Fruit fly (Drosophila melanogaster): ENCODE measurements around the gene mTerf5.

The mTerf5 gene

DNA sequence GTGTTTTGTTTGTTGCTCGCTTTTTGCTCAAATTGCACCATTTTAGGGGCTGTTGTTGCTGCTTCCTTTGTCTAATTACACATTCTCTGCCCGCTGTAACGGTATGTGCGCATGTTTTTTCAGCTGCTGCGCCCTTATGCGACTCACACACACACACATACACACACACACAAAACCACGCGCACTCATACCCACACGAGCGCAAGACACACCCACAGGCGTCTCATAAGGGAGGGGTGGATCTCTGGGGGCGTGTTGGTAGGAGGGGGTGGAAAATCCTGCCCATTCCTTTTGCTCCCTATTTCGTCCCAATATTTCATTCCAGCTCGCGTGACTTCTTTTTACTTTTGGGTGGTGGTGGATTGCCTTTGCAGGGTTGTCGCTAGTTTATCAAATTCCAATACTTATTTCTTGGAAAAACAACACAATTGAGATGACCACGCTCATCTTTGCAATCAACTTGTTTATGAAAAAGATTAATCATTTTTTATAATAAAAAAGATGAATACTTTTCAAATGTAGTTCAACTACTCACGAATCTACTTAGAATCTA lies 21.6 kb upstream of the mTerf5 start (continued):
- TF ChIP-seq Mes4 (GFP tag; optimal IDR thresholded peaks at IDR 0.05) (no peak), ci (GFP tag; IDR thresholded peaks at IDR 0.05) (0 out of 3 replicates have a peak, but pooled peaks have one; percentile 32), ttk (GFP tag; IDR thresholded peaks at IDR 0.05) (0 out of 2 replicates have a peak, but pooled peaks have one; percentile 17), ewg (GFP tag; optimal IDR thresholded peaks at IDR 0.05) (peak; percentile 53), CG30431 (GFP tag; optimal IDR thresholded peaks at IDR 0.05) (no peak)

DNA sequence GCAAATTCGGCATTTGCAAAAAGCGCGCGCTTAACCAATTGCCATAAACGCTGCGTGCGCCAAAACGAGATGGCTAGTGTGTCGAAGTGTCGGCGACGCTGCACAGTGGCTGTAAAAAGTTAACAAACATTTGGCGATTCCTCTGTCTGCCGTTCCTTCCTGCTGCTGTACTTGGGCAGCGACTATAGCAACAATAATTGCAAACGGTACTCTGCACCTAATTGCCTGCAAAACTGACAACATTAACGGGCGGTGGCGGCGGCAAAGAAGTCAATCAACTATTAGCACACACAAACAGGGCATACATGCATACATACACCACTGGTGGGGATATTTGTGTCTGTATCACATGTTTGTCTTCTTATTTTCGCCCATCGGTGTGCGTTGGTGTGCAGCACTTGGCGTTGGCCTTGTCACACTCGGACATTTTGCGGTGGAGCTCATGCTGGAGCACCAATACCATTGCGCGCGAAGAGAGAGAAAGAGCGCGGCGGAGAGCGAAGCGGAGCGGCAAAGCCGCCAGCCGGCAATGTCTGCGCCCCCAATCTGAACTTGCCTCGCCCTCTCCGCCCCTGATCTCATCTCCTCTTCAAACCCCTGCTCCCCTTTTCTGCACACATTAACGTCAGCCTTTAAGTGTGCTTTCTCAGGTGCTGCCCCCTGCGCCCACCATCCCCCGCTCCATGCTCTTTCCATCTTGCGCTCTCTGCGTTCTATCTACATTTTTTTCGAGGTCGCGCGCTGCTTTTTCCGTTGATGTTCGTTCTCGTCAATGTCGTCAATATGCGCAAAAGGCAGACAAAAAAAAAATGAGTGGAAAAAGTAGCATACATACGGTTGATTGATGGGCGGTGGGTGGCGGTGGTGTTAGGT lies 20.9 kb upstream of the mTerf5 start:
- TF ChIP-seq CG1832 (GFP tag; optimal IDR thresholded peaks at IDR 0.05), result peak; percentile 63
- TF ChIP-seq dysf (GFP tag; IDR thresholded peaks at IDR 0.05), result peak; percentile 41; the same call in 1 of the 3 replicates
- peak; percentile 98 for TF ChIP-seq ftz-f1 (GFP tag; optimal IDR thresholded peaks at IDR 0.05)
- TF ChIP-seq pita (GFP tag; optimal IDR thresholded peaks at IDR 0.05), result no peak
- no peak for TF ChIP-seq CG6791 (GFP tag; IDR thresholded peaks at IDR 0.05; ENCODE audit: partially characterized antibody)
- TF ChIP-seq Mes4 (GFP tag; optimal IDR thresholded peaks at IDR 0.05), result no peak
- TF ChIP-seq CG5953 (GFP tag; IDR thresholded peaks at IDR 0.05), result 0 out of 2 replicates have a peak, but pooled peaks have one; percentile 5
- no peak for TF ChIP-seq Max (GFP tag; optimal IDR thresholded peaks at IDR 0.05)
- no peak for TF ChIP-seq Ada2b (GFP tag; IDR thresholded peaks at IDR 0.05)
- peak; percentile 12 for TF ChIP-seq CHES-1-like (GFP tag; optimal IDR thresholded peaks at IDR 0.05)
- TF ChIP-seq pnt (GFP tag; optimal IDR thresholded peaks at IDR 0.05), result no peak
- TF ChIP-seq CG4360 (GFP tag; IDR thresholded peaks at IDR 0.05), result peak; percentile 25; the same call in 1 of the 2 replicates
- TF ChIP-seq Eip74EF (GFP tag; optimal IDR thresholded peaks at IDR 0.05), result no peak
- TF ChIP-seq prd (optimal IDR thresholded peaks at IDR 0.05), result no peak
- no peak for TF ChIP-seq prd (GFP tag; IDR thresholded peaks at IDR 0.05)
- TF ChIP-seq CG31365 (tag; optimal IDR thresholded peaks at IDR 0.05), result no peak
- TF ChIP-seq Drgx (GFP tag; IDR thresholded peaks at IDR 0.05), result no peak; the same call in 1 of the 2 replicates
- peak; percentile 42 for TF ChIP-seq Hmr (GFP tag; optimal IDR thresholded peaks at IDR 0.05)
- no peak for TF ChIP-seq zfh2 (GFP tag; optimal IDR thresholded peaks at IDR 0.05)
- TF ChIP-seq Fer1 (GFP tag; optimal IDR thresholded peaks at IDR 0.05), result peak; percentile 9
- peak; percentile 21; the same call in 1 of the 2 replicates for TF ChIP-seq CG3847 (GFP tag; IDR thresholded peaks at IDR 0.05)
- TF ChIP-seq dmrt99B (tag; optimal IDR thresholded peaks at IDR 0.05), result peak; percentile 14
- no peak for TF ChIP-seq inv (GFP tag; IDR thresholded peaks at IDR 0.05; ENCODE audit: partially characterized antibody)
- TF ChIP-seq so (GFP tag; IDR thresholded peaks at IDR 0.05), result 0 out of 3 replicates have a peak, but pooled peaks have one; percentile 21
- no peak for TF ChIP-seq CG4820 (GFP tag; optimal IDR thresholded peaks at IDR 0.05)
- peak; percentile 15 for TF ChIP-seq shn (GFP tag; optimal IDR thresholded peaks at IDR 0.05)
- TF ChIP-seq CG12769 (tag; optimal IDR thresholded peaks at IDR 0.05), result peak; percentile 55
- 0 out of 2 replicates have a peak, but pooled peaks have one; percentile 13 for TF ChIP-seq Dref (GFP tag; IDR thresholded peaks at IDR 0.05)
- no peak for TF ChIP-seq twi (tag; optimal IDR thresholded peaks at IDR 0.05)
- peak in 1 of 2 experiments; percentile 59 for TF ChIP-seq Hr78 (GFP tag; optimal IDR thresholded peaks at IDR 0.05)
- peak; percentile 81 for TF ChIP-seq yki (optimal IDR thresholded peaks at IDR 0.05)
- no peak for TF ChIP-seq HLH3B (GFP tag; IDR thresholded peaks at IDR 0.05)
- TF ChIP-seq ase (GFP tag; IDR thresholded peaks at IDR 0.05), result no peak
- TF ChIP-seq CG9932 (GFP tag; IDR thresholded peaks at IDR 0.05), result peak; percentile 40; the same call in 1 of the 2 replicates
- peak; percentile 17 for TF ChIP-seq CG12659 (GFP tag; optimal IDR thresholded peaks at IDR 0.05)
- no peak for TF ChIP-seq CG17829 (tag; optimal IDR thresholded peaks at IDR 0.05)
- TF ChIP-seq E2f1 (GFP tag; IDR thresholded peaks at IDR 0.05), result peak; percentile 36; the same call in 1 of the 2 replicates
- peak; percentile 48 for TF ChIP-seq corto (GFP tag; optimal IDR thresholded peaks at IDR 0.05)
- TF ChIP-seq CG11247 (GFP tag; IDR thresholded peaks at IDR 0.05), result no peak
- TF ChIP-seq scrt (GFP tag; optimal IDR thresholded peaks at IDR 0.05), result peak; percentile 18
- TF ChIP-seq Doc3 (GFP tag; IDR thresholded peaks at IDR 0.05; ENCODE audit: partially characterized antibody), result 0 out of 3 replicates have a peak, but pooled peaks have one; percentile 29
- no peak for TF ChIP-seq Doc2 (GFP tag; IDR thresholded peaks at IDR 0.05)
